Worm (Caenorhabditis elegans) whole organism, L1 larva: Measurements from ENCODE around the gene psmd-9.
A peak's percentile ranks its signal among the peaks of the same experiment; 100 is the strongest.

Experiments
- C34B4.2 ChIP-seq: sonication (generic microtip); optimal IDR thresholded peaks from 2 replicates; lab custom pipeline; 2017; ENCODE audit warnings: mild to moderate bottlenecking, missing genetic modification characterization, missing compliant biosample characterization
- aha-1 ChIP-seq: fragments of 150-350 bp; optimal IDR thresholded peaks from 2 replicates; lab custom pipeline; 2014; ENCODE audit warnings: missing biosample characterization, missing genetic modification characterization
- alr-1 ChIP-seq: fragments of 200-800 bp; sonication (Bioruptor generic); optimal IDR thresholded peaks from 2 replicates; lab custom pipeline; 2018; ENCODE audit warnings: borderline replicate concordance, mild to moderate bottlenecking, missing genetic modification characterization, missing compliant biosample characterization
- aly-2 ChIP-seq: fragments of 150-350 bp; optimal IDR thresholded peaks from 2 replicates; lab custom pipeline; 2014; ENCODE audit warnings: missing biosample characterization, missing genetic modification characterization
- ama-1 ChIP-seq: fragments of 150-350 bp; optimal IDR thresholded peaks from 2 replicates; lab custom pipeline; 2014
- blmp-1 ChIP-seq: fragments of 150-350 bp; optimal IDR thresholded peaks from 2 replicates; lab custom pipeline; 2014; ENCODE audit warnings: missing biosample characterization, missing genetic modification characterization
- ceh-82 ChIP-seq, 3 experiments: fragments of 150-350 bp in 1 of 3; sonication (generic microtip) in 2 of 3; optimal IDR thresholded peaks; 2 replicates each; lab custom pipeline; 2014 to 2017; ENCODE audit warnings: missing biosample characterization in 3 of 3, missing genetic modification characterization in 3 of 3
- ceh-90 ChIP-seq: sonication (generic microtip); optimal IDR thresholded peaks from 2 replicates; lab custom pipeline; 2016; ENCODE audit warnings: missing genetic modification characterization, missing compliant biosample characterization
- ces-1 ChIP-seq: fragments of 150-350 bp; optimal IDR thresholded peaks from 2 replicates; lab custom pipeline; 2014; ENCODE audit warnings: missing biosample characterization, missing genetic modification reagents, missing genetic modification characterization
- dpl-1 ChIP-seq, 3 experiments: fragments of 150-350 bp in 2 of 3; sonication (generic microtip) in 1 of 3; optimal IDR thresholded peaks; 2 replicates each; lab custom pipeline; 2014 to 2017; ENCODE audit warnings: missing biosample characterization in 3 of 3, missing genetic modification characterization in 3 of 3, missing genetic modification reagents in 3 of 3
- efl-3 ChIP-seq: fragments of 200-800 bp; sonication (Bioruptor generic); optimal IDR thresholded peaks from 2 replicates; lab custom pipeline; 2018; ENCODE audit warnings: mild to moderate bottlenecking, missing genetic modification characterization, missing compliant biosample characterization
- egl-13 ChIP-seq: sonication (generic microtip); optimal IDR thresholded peaks from 2 replicates; lab custom pipeline; 2016; ENCODE audit warnings: missing genotype, missing genetic modification reagents, missing genetic modification characterization, missing compliant biosample characterization
- egl-27 ChIP-seq, 2 experiments: fragments of 150-350 bp in 1 of 2; sonication (generic microtip); optimal IDR thresholded peaks; 3 replicates each; lab custom pipeline; 2017 to 2018; ENCODE audit warnings: missing biosample characterization in 2 of 2, missing genetic modification characterization in 2 of 2, missing genetic modification reagents in 2 of 2
- ets-5 ChIP-seq: fragments of 200-800 bp; sonication (Bioruptor generic); IDR thresholded peaks from 2 replicates; pipeline ENCODE4 v1.3.6; 2022; ENCODE audit warnings: missing genetic modification characterization, missing compliant biosample characterization
- fkh-8 ChIP-seq: sonication (generic microtip); optimal IDR thresholded peaks from 2 replicates; lab custom pipeline; 2016; ENCODE audit warnings: mild to moderate bottlenecking, missing genetic modification characterization, missing compliant biosample characterization
- fos-1 ChIP-seq: fragments of 150-350 bp; optimal IDR thresholded peaks from 2 replicates; lab custom pipeline; 2014; ENCODE audit warnings: missing biosample characterization, missing genetic modification characterization
- hpl-2 ChIP-seq: fragments of 150-350 bp; optimal IDR thresholded peaks from 2 replicates; lab custom pipeline; 2014; ENCODE audit warnings: missing biosample characterization, missing genetic modification reagents, missing genetic modification characterization
- lin-14 ChIP-seq: fragments of 200-800 bp; sonication (Bioruptor generic); optimal IDR thresholded peaks from 2 replicates; lab custom pipeline; 2018; ENCODE audit warnings: mild to moderate bottlenecking, missing genetic modification characterization, moderate library complexity, missing compliant biosample characterization
- lin-15B ChIP-seq: fragments of 150-350 bp; sonication (generic microtip); optimal IDR thresholded peaks from 3 replicates; lab custom pipeline; 2014; ENCODE audit warnings: missing biosample characterization, missing genetic modification characterization
- lin-39 ChIP-seq: fragments of 150-350 bp; optimal IDR thresholded peaks from 2 replicates; lab custom pipeline; 2014; ENCODE audit warnings: missing biosample characterization, missing genetic modification reagents, missing genetic modification characterization
- mab-9 ChIP-seq: fragments of 200-800 bp; sonication (Bioruptor generic); IDR thresholded peaks from 2 replicates; pipeline ENCODE4 v1.3.6; 2022; ENCODE audit warnings: missing genetic modification reagents, missing genetic modification characterization, missing compliant biosample characterization
- nhr-12 ChIP-seq: sonication (generic microtip); optimal IDR thresholded peaks from 2 replicates; lab custom pipeline; 2017; ENCODE audit warnings: missing biosample characterization, missing genetic modification characterization
- nhr-19 ChIP-seq: fragments of 200-800 bp; sonication (Bioruptor generic); conservative IDR thresholded peaks from 2 replicates; pipeline ENCODE4 v1.3.6; 2022; ENCODE audit warnings: missing genetic modification characterization, missing compliant biosample characterization
- nhr-20 ChIP-seq: sonication (generic microtip); optimal IDR thresholded peaks from 2 replicates; lab custom pipeline; 2016; ENCODE audit warnings: mild to moderate bottlenecking, missing genetic modification characterization, missing compliant biosample characterization
- nhr-237 ChIP-seq: fragments of 150-350 bp; optimal IDR thresholded peaks from 2 replicates; lab custom pipeline; 2014; ENCODE audit warnings: missing biosample characterization, missing genetic modification characterization
- nhr-28 ChIP-seq: fragments of 150-350 bp; optimal IDR thresholded peaks from 2 replicates; lab custom pipeline; 2014; ENCODE audit warnings: missing biosample characterization, missing genetic modification characterization
- nhr-47 ChIP-seq: sonication (generic microtip); optimal IDR thresholded peaks from 2 replicates; lab custom pipeline; 2016; ENCODE audit warnings: mild to moderate bottlenecking, missing genetic modification characterization, moderate library complexity, missing compliant biosample characterization
- nhr-71 ChIP-seq: sonication (generic microtip); optimal IDR thresholded peaks from 2 replicates; lab custom pipeline; 2016; ENCODE audit warnings: mild to moderate bottlenecking, missing genetic modification characterization, moderate library complexity, missing compliant biosample characterization
- nhr-85 ChIP-seq: sonication (generic microtip); peaks from one replicate; lab custom pipeline; 2016; ENCODE audit warnings: missing genetic modification characterization, inconsistent platforms, missing compliant biosample characterization
- pag-3 ChIP-seq: sonication (generic microtip); optimal IDR thresholded peaks from 2 replicates; lab custom pipeline; 2017; ENCODE audit warnings: missing genetic modification characterization, mild to moderate bottlenecking, missing compliant biosample characterization, antibody characterized with exemption, borderline replicate concordance; ENCODE audit not compliant: insufficient read depth
- rnt-1 ChIP-seq: sonication (generic microtip); optimal IDR thresholded peaks from 2 replicates; lab custom pipeline; 2016; ENCODE audit warnings: mild to moderate bottlenecking, missing genetic modification characterization, moderate library complexity, missing compliant biosample characterization
- snpc-4 ChIP-seq: fragments of 150-350 bp; optimal IDR thresholded peaks from 2 replicates; lab custom pipeline; 2014; ENCODE audit warnings: missing biosample characterization, missing genetic modification characterization
- sptf-1 ChIP-seq: fragments of 150-350 bp; optimal IDR thresholded peaks from 2 replicates; lab custom pipeline; 2014; ENCODE audit warnings: missing biosample characterization, missing genetic modification characterization
- sup-37 ChIP-seq: fragments of 200-800 bp; sonication (Bioruptor generic); optimal IDR thresholded peaks from 2 replicates; lab custom pipeline; 2018; ENCODE audit warnings: mild to moderate bottlenecking, missing genetic modification characterization, missing compliant biosample characterization
- swsn-7 ChIP-seq: sonication (generic microtip); optimal IDR thresholded peaks from 2 replicates; lab custom pipeline; 2016; ENCODE audit warnings: missing genetic modification characterization, missing compliant biosample characterization
- unc-130 ChIP-seq: fragments of 150-350 bp; optimal IDR thresholded peaks from 2 replicates; lab custom pipeline; 2017; ENCODE audit warnings: missing biosample characterization, missing genetic modification characterization, inconsistent platforms
- unc-62 ChIP-seq: fragments of 150-350 bp; optimal IDR thresholded peaks from 2 replicates; lab custom pipeline; 2014; ENCODE audit warnings: missing biosample characterization, missing genetic modification reagents, missing genetic modification characterization
- unc-86 ChIP-seq: sonication (generic microtip); optimal IDR thresholded peaks from 2 replicates; lab custom pipeline; 2016; ENCODE audit warnings: missing genetic modification characterization, missing compliant biosample characterization
- vab-15 ChIP-seq: sonication (generic microtip); optimal IDR thresholded peaks from 2 replicates; lab custom pipeline; 2017; ENCODE audit warnings: missing genotype, mild to moderate bottlenecking, missing genetic modification characterization, missing compliant biosample characterization
- xbp-1 ChIP-seq: sonication (generic microtip); optimal IDR thresholded peaks from 2 replicates; lab custom pipeline; 2016; ENCODE audit warnings: missing genetic modification characterization, missing compliant biosample characterization
- ztf-4 ChIP-seq: fragments of 150-350 bp; optimal IDR thresholded peaks from 2 replicates; lab custom pipeline; 2014; ENCODE audit warnings: missing biosample characterization, missing genetic modification characterization

psmd-9 gene

DNA sequence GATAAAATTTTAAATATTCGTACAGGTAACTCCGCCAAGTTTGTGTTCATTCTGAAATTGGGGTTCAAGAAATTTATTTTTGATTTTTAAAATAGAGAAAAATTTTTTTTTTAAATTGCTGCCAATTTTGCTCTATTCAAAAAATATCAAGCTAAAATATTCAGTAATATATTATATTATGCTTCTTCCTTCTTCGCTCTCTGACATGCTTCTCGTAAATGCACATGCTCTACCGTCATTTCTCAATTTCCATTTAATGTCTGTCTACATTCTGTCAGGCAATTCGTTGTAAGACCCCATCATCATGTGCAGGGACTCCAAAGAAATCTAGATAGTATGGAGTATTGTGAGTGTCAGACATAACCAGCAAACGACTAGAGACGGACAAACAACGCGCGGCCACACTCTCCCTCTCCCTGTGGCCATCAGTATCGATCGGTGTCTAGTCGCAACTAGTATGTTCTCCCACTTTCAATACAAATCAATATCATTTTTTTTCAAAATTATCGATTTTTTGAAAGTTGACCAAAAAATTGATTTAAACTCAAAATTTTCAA is 49.4 kb downstream of the psmd-9 start, which contains the start of the genes malt-1 and ceh-38 (continued):
- TF ChIP-seq aly-2 (tag; lab: Kevin White, UChicago) (peak; percentile 71), lin-39 (peak; percentile 94), unc-62 (GFP tag; lab: Kevin White, UChicago) (no peak), nhr-85 (tag; lab: Kevin White, UChicago) (peak; percentile 97), rnt-1 (tag; lab: Kevin White, UChicago) (peak; percentile 95), nhr-20 (tag; lab: Kevin White, UChicago) (peak; percentile 96), lin-14 (peak; percentile 98), sup-37 (GFP tag; lab: Kevin White, UChicago) (peak; percentile 74), hpl-2 (GFP tag; lab: Kevin White, UChicago) (peak; percentile 67), snpc-4 (tag; lab: Kevin White, UChicago) (peak; percentile 93), blmp-1 (tag; lab: Kevin White, UChicago) (peak; percentile 86), aha-1 (peak; percentile 85), ztf-4 (peak; percentile 94), nhr-28 (no peak), nhr-19 (peak; percentile 92), ceh-90 (tag; lab: Kevin White, UChicago) (peak; percentile 45), nhr-47 (tag; lab: Kevin White, UChicago) (peak; percentile 96), nhr-237 (peak; percentile 90), nhr-12 (no peak), C34B4.2 (tag; lab: Kevin White, UChicago) (no peak), dpl-1 (GFP tag; optimal IDR thresholded peaks at IDR 0.05; lab: Kevin White, UChicago) (peak; percentile 76 to 85 (median 84)), lin-15B (tag; lab: Kevin White, UChicago) (peak; percentile 74), egl-13 (tag; lab: Kevin White, UChicago) (peak; percentile 88), mab-9 (GFP tag; lab: Robert Waterston, UW) (peak; percentile 80), sptf-1 (no peak), egl-27 (tag; optimal IDR thresholded peaks at IDR 0.05; lab: Kevin White, UChicago) (peak; percentile 65 to 82), swsn-7 (tag; lab: Kevin White, UChicago) (peak; percentile 95), xbp-1 (tag; lab: Kevin White, UChicago) (peak; percentile 93), alr-1 (tag; lab: Kevin White, UChicago) (no peak), unc-130 (tag; lab: Kevin White, UChicago) (peak; percentile 32), pag-3 (tag; lab: Kevin White, UChicago) (no peak), nhr-71 (tag; lab: Kevin White, UChicago) (peak; percentile 98), ama-1 (lab: Kevin White, UChicago) (peak; percentile 81), fkh-8 (tag; lab: Kevin White, UChicago) (peak; percentile 97), ceh-82 (tag; optimal IDR thresholded peaks at IDR 0.05; lab: Kevin White, UChicago) (peak; percentile 81 to 94 (median 84)), ets-5 (GFP tag; lab: Robert Waterston, UW) (no peak), ces-1 (GFP tag; lab: Kevin White, UChicago) (no peak), efl-3 (GFP tag; lab: Kevin White, UChicago) (no peak), unc-86 (tag; lab: Kevin White, UChicago) (peak; percentile 97), fos-1 (tag; lab: Kevin White, UChicago) (peak; percentile 94), vab-15 (peak; percentile 78)
